Worm (Caenorhabditis elegans): ENCODE data around the gene gcy-18.

- TF ChIP-seq mec-3 (tag; optimal IDR thresholded peaks at IDR 0.05; ENCODE audit: borderline replicate concordance) (no peak), hlh-30 (tag; optimal IDR thresholded peaks at IDR 0.05; ENCODE audit: insufficient read depth) (no peak), pqm-1 (tag; optimal IDR thresholded peaks at IDR 0.05) (no peak), nhr-11 (tag; optimal IDR thresholded peaks at IDR 0.05) (no peak), sox-4 (tag; optimal IDR thresholded peaks at IDR 0.05) (no peak), syd-9 (tag; optimal IDR thresholded peaks at IDR 0.05) (no peak), elt-4 (tag; optimal IDR thresholded peaks at IDR 0.05) (no peak), hlh-15 (tag; optimal IDR thresholded peaks at IDR 0.05) (no peak), F13H6.1 (tag; optimal IDR thresholded peaks at IDR 0.05) (no peak), K02D7.2 (tag; optimal IDR thresholded peaks at IDR 0.05) (no peak), ets-4 (tag; optimal IDR thresholded peaks at IDR 0.05) (no peak), elt-2 (tag; optimal IDR thresholded peaks at IDR 0.05) (no peak), gmeb-2 (tag; optimal IDR thresholded peaks at IDR 0.05) (no peak)
These were observed 23.7 kb upstream of the gcy-18 start, which contains the start of gene M02B1.3 for ce11 chrIV:12836208-12836607.
